Fruit fly (Drosophila melanogaster): ENCODE results near the gene alt.

Gene alt

dm6 chr3R:17703691-17704537 is 21.6 kb upstream of the alt start (continued):
- TF ChIP-seq CG17829 (tag; optimal IDR thresholded peaks at IDR 0.05) (peak; percentile 99), fd3F (GFP tag; optimal IDR thresholded peaks at IDR 0.05) (peak; percentile 99), CG32767 (GFP tag; IDR thresholded peaks at IDR 0.05) (peak; percentile 99), pnt (GFP tag; optimal IDR thresholded peaks at IDR 0.05) (peak; percentile 99), zfh2 (GFP tag; optimal IDR thresholded peaks at IDR 0.05) (peak; percentile 98)

dm6 chr3R:17703024-17703690 is 20.8 kb upstream of the alt start:
- no peak for TF ChIP-seq CG3995 (GFP tag; optimal IDR thresholded peaks at IDR 0.05)
- TF ChIP-seq CG10366 (GFP tag; IDR thresholded peaks at IDR 0.05) = no peak
- no peak for TF ChIP-seq CG43689 (GFP tag; IDR thresholded peaks at IDR 0.05)
- no peak for TF ChIP-seq gt (GFP tag; IDR thresholded peaks at IDR 0.05)
- no peak for TF ChIP-seq lov (optimal IDR thresholded peaks at IDR 0.05)
- no peak for TF ChIP-seq lov (GFP tag; IDR thresholded peaks at IDR 0.05)
- TF ChIP-seq p53 (GFP tag; optimal IDR thresholded peaks at IDR 0.05) = no peak
- TF ChIP-seq Dad (GFP tag; optimal IDR thresholded peaks at IDR 0.05) = no peak
- TF ChIP-seq Adf1 (GFP tag; IDR thresholded peaks at IDR 0.05) = no peak
- TF ChIP-seq CG17829 (tag; optimal IDR thresholded peaks at IDR 0.05) = no peak
- peak in 1 of 2 experiments; percentile 39 for TF ChIP-seq Hr51 (GFP tag; optimal IDR thresholded peaks at IDR 0.05)
- TF ChIP-seq bsh (GFP tag; optimal IDR thresholded peaks at IDR 0.05) = peak in 1 of 2 experiments; percentile 78
- no peak for TF ChIP-seq CG10543 (GFP tag; optimal IDR thresholded peaks at IDR 0.05)
- TF ChIP-seq CG10274 (GFP tag; optimal IDR thresholded peaks at IDR 0.05) = no peak
- TF ChIP-seq chn (GFP tag; optimal IDR thresholded peaks at IDR 0.05) = no peak
- TF ChIP-seq jing (GFP tag; optimal IDR thresholded peaks at IDR 0.05) = no peak
- peak; percentile 45 for TF ChIP-seq CG6689 (GFP tag; IDR thresholded peaks at IDR 0.05)
- no peak for TF ChIP-seq kni (GFP tag; optimal IDR thresholded peaks at IDR 0.05)
- TF ChIP-seq ind (GFP tag; optimal IDR thresholded peaks at IDR 0.05) = no peak
- no peak for TF ChIP-seq jigr1 (GFP tag; IDR thresholded peaks at IDR 0.05)
- peak; percentile 4 for TF ChIP-seq Asciz (GFP tag; optimal IDR thresholded peaks at IDR 0.05)
- no peak for TF ChIP-seq MBD-R2 (GFP tag; IDR thresholded peaks at IDR 0.05)
- TF ChIP-seq CG11085 (GFP tag; IDR thresholded peaks at IDR 0.05) = no peak
- peak; percentile 48 for TF ChIP-seq grau (tag; optimal IDR thresholded peaks at IDR 0.05)
- 0 out of 3 replicates have a peak, but pooled peaks have one; percentile 10 for TF ChIP-seq dysf (GFP tag; IDR thresholded peaks at IDR 0.05)
- TF ChIP-seq nom (GFP tag; optimal IDR thresholded peaks at IDR 0.05) = peak; percentile 77
- no peak for TF ChIP-seq pros (GFP tag; optimal IDR thresholded peaks at IDR 0.05)
- peak; percentile 82 for TF ChIP-seq lbe (GFP tag; optimal IDR thresholded peaks at IDR 0.05)
- TF ChIP-seq Sox102F (GFP tag; optimal IDR thresholded peaks at IDR 0.05) = peak; percentile 42
- TF ChIP-seq Oli (tag; optimal IDR thresholded peaks at IDR 0.05) = peak; percentile 40
- no peak for TF ChIP-seq hkb (optimal IDR thresholded peaks at IDR 0.05)
- TF ChIP-seq hkb (GFP tag; IDR thresholded peaks at IDR 0.05) = no peak
- TF ChIP-seq E2f2 (GFP tag; IDR thresholded peaks at IDR 0.05) = no peak
- peak; percentile 0 for TF ChIP-seq CG30403 (GFP tag; optimal IDR thresholded peaks at IDR 0.05)
- no peak for TF ChIP-seq CG18764 (GFP tag; optimal IDR thresholded peaks at IDR 0.05)
- TF ChIP-seq Sox100B (GFP tag; optimal IDR thresholded peaks at IDR 0.05) = peak; percentile 27
- no peak for TF ChIP-seq CG5953 (GFP tag; IDR thresholded peaks at IDR 0.05)
- TF ChIP-seq CG6175 (GFP tag; IDR thresholded peaks at IDR 0.05) = no peak
- peak; percentile 35; the same call in 1 of the 2 replicates for TF ChIP-seq Ptx1 (GFP tag; IDR thresholded peaks at IDR 0.05)
- peak; percentile 20; the same call in 2 of the 3 replicates for TF ChIP-seq row (GFP tag; IDR thresholded peaks at IDR 0.05)
- peak; percentile 11 for TF ChIP-seq trem (tag; optimal IDR thresholded peaks at IDR 0.05)
- peak; percentile 58 for TF ChIP-seq CG11504 (tag; optimal IDR thresholded peaks at IDR 0.05)
- TF ChIP-seq knrl (GFP tag; IDR thresholded peaks at IDR 0.05; ENCODE audit: partially characterized antibody) = no peak
